Fruit fly (Drosophila melanogaster) whole organism, embryonic: Measurements from ENCODE around the gene mRpL17.
A peak's percentile ranks its signal among the peaks of the same experiment; 100 is the strongest.

Experiments used
- Aef1 ChIP-seq: fragments of 200-800 bp; sonication (Bioruptor generic); IDR thresholded peaks from 3 replicates; pipeline ENCODE4 v1.3.6; 2022; ENCODE audit warnings: missing biosample characterization, missing genetic modification characterization
- Antp ChIP-seq: fragments of 200-800 bp; sonication (Bioruptor generic); optimal IDR thresholded peaks from 3 replicates; lab custom pipeline; 2016; ENCODE audit warnings: missing biosample characterization, missing genetic modification characterization
- CG14965 ChIP-seq: fragments of 200-800 bp; sonication (Bioruptor generic); optimal IDR thresholded peaks from 2 replicates; lab custom pipeline; 2016; ENCODE audit warnings: missing biosample characterization, missing genetic modification characterization, borderline replicate concordance
- CG1529 ChIP-seq: fragments of 200-800 bp; sonication (Bioruptor generic); optimal IDR thresholded peaks from 3 replicates; lab custom pipeline; 2018; ENCODE audit warnings: missing biosample characterization, missing genetic modification characterization
- CG1603 ChIP-seq: fragments of 200-800 bp; sonication (Bioruptor generic); optimal IDR thresholded peaks from 2 replicates; lab custom pipeline; 2019; ENCODE audit warnings: missing biosample characterization, mild to moderate bottlenecking, missing genetic modification characterization, moderate library complexity
- CG16863 ChIP-seq: fragments of 200-800 bp; sonication (Bioruptor generic); optimal IDR thresholded peaks from 3 replicates; lab custom pipeline; 2016; ENCODE audit warnings: missing biosample characterization, missing genetic modification characterization
- CG17612 ChIP-seq: fragments of 200-800 bp; sonication (Bioruptor generic); IDR thresholded peaks from 2 replicates; pipeline ENCODE4 v1.3.6; 2022; ENCODE audit warnings: missing biosample characterization, missing genetic modification characterization
- CG2889 ChIP-seq: fragments of 200-800 bp; sonication (Bioruptor generic); IDR thresholded peaks from 3 replicates; pipeline ENCODE4 v1.3.6; 2022; ENCODE audit warnings: missing biosample characterization, missing genetic modification characterization
- CG30403 ChIP-seq: fragments of 200-800 bp; sonication (Bioruptor generic); optimal IDR thresholded peaks from 3 replicates; lab custom pipeline; 2016; ENCODE audit warnings: missing biosample characterization, missing genetic modification characterization
- CG31365 ChIP-seq: fragments of 200-800 bp; sonication (Bioruptor generic); optimal IDR thresholded peaks from 2 replicates; lab custom pipeline; 2018; ENCODE audit warnings: missing biosample characterization, mild to moderate bottlenecking, missing genetic modification characterization
- CG31388 ChIP-seq: fragments of 200-800 bp; sonication (Bioruptor generic); optimal IDR thresholded peaks from 2 replicates; lab custom pipeline; 2016; ENCODE audit warnings: missing biosample characterization, missing genetic modification characterization
- CG3163 ChIP-seq: fragments of 200-800 bp; sonication (Bioruptor generic); optimal IDR thresholded peaks from 3 replicates; lab custom pipeline; 2016; ENCODE audit warnings: missing biosample characterization, missing genetic modification characterization
- CG3281 ChIP-seq: fragments of 200-800 bp; sonication (Bioruptor generic); optimal IDR thresholded peaks from 3 replicates; lab custom pipeline; 2017; ENCODE audit warnings: missing biosample characterization, mild to moderate bottlenecking, missing genetic modification characterization
- CG34422 ChIP-seq: fragments of 200-800 bp; sonication (Bioruptor generic); IDR thresholded peaks from 3 replicates; pipeline ENCODE4 v1.3.6; 2022; ENCODE audit warnings: missing biosample characterization, missing genetic modification characterization
- CG3838 ChIP-seq: fragments of 200-800 bp; sonication (Bioruptor generic); optimal IDR thresholded peaks from 3 replicates; lab custom pipeline; 2016; ENCODE audit warnings: missing biosample characterization, missing genetic modification characterization
- CG4404 ChIP-seq: fragments of 200-800 bp; sonication (Bioruptor generic); IDR thresholded peaks from 2 replicates; pipeline ENCODE4 v1.3.6; 2022; ENCODE audit warnings: missing biosample characterization, missing genetic modification characterization
- CG6254 ChIP-seq: fragments of 200-800 bp; sonication (Bioruptor generic); optimal IDR thresholded peaks from 3 replicates; lab custom pipeline; 2017; ENCODE audit warnings: mild to moderate bottlenecking, missing biosample characterization, missing genetic modification reagents, missing genetic modification characterization
- CG8924 ChIP-seq: fragments of 200-800 bp; optimal IDR thresholded peaks from 3 replicates; lab custom pipeline; 2019; ENCODE audit warnings: missing biosample characterization, mild to moderate bottlenecking, missing genetic modification characterization, moderate library complexity
- CrebB ChIP-seq: fragments of 200-800 bp; sonication (Bioruptor generic); optimal IDR thresholded peaks from 3 replicates; lab custom pipeline; 2018; ENCODE audit warnings: missing biosample characterization, mild to moderate bottlenecking, missing genetic modification characterization
- D19B ChIP-seq: fragments of 200-800 bp; sonication (Bioruptor generic); optimal IDR thresholded peaks from 2 replicates; lab custom pipeline; 2017; ENCODE audit warnings: missing biosample characterization, mild to moderate bottlenecking, missing genetic modification characterization
- Doc3 ChIP-seq: fragments of 200-800 bp; sonication (Bioruptor generic); IDR thresholded peaks from 3 replicates; pipeline ENCODE4 v1.3.6; 2022; ENCODE audit warnings: missing biosample characterization, missing genetic modification characterization; ENCODE audit not compliant: partially characterized antibody
- Elba2 ChIP-seq: fragments of 200-800 bp; sonication (Bioruptor generic); optimal IDR thresholded peaks from 3 replicates; lab custom pipeline; 2016; ENCODE audit warnings: missing biosample characterization, missing genetic modification characterization
- Ets65A ChIP-seq: fragments of 200-800 bp; sonication (Bioruptor generic); peaks from one replicate; lab custom pipeline; 2016; ENCODE audit warnings: missing biosample characterization, missing genetic modification characterization
- Neu2 ChIP-seq: fragments of 200-800 bp; sonication (Bioruptor generic); optimal IDR thresholded peaks from 3 replicates; lab custom pipeline; 2016; ENCODE audit warnings: missing biosample characterization, missing genetic modification characterization, borderline replicate concordance
- Nf-YB ChIP-seq: fragments of 200-800 bp; sonication (Bioruptor generic); optimal IDR thresholded peaks from 3 replicates; lab custom pipeline; 2019; ENCODE audit warnings: missing biosample characterization, mild to moderate bottlenecking, missing genetic modification characterization, moderate library complexity
- Ptx1 ChIP-seq: fragments of 200-800 bp; sonication (Bioruptor generic); IDR thresholded peaks from 2 replicates; pipeline ENCODE4 v1.3.6; 2022; ENCODE audit warnings: missing biosample characterization, missing genetic modification characterization
- Sin3A ChIP-seq: fragments of >200 bp; optimal IDR thresholded peaks from 2 replicates; lab custom pipeline; 2018
- Six4 ChIP-seq: fragments of 200-800 bp; sonication (Bioruptor generic); optimal IDR thresholded peaks from 2 replicates; lab custom pipeline; 2016; ENCODE audit warnings: missing biosample characterization, missing genetic modification characterization
- Sox100B ChIP-seq: fragments of 200-800 bp; sonication (Bioruptor generic); optimal IDR thresholded peaks from 3 replicates; lab custom pipeline; 2018; ENCODE audit warnings: missing biosample characterization, mild to moderate bottlenecking, missing genetic modification characterization
- Taf1 ChIP-seq: fragments of 200-800 bp; sonication (Bioruptor generic); IDR thresholded peaks from 2 replicates; pipeline ENCODE4 v1.3.6; 2022; ENCODE audit warnings: missing biosample characterization, missing genetic modification characterization
- Xrp1 ChIP-seq: fragments of 200-800 bp; sonication (Bioruptor generic); IDR thresholded peaks from 2 replicates; pipeline ENCODE4 v1.3.6; 2022; ENCODE audit warnings: missing biosample characterization, missing genetic modification characterization
- YL-1 ChIP-seq: fragments of 200-800 bp; sonication (Bioruptor generic); optimal IDR thresholded peaks from 3 replicates; lab custom pipeline; 2017; ENCODE audit warnings: missing biosample characterization, mild to moderate bottlenecking, missing genetic modification characterization
- ato ChIP-seq: fragments of 200-800 bp; sonication (Bioruptor generic); IDR thresholded peaks from 2 replicates; pipeline ENCODE4 v1.3.6; 2022; ENCODE audit warnings: missing biosample characterization, missing genetic modification characterization; ENCODE audit not compliant: partially characterized antibody
- br ChIP-seq: fragments of >200 bp; optimal IDR thresholded peaks from 2 replicates; lab custom pipeline; 2017
- btn ChIP-seq: fragments of 200-800 bp; sonication (Bioruptor generic); optimal IDR thresholded peaks from 2 replicates; lab custom pipeline; 2016; ENCODE audit warnings: missing biosample characterization, missing genetic modification characterization
- corto ChIP-seq: fragments of 200-800 bp; sonication (Bioruptor generic); optimal IDR thresholded peaks from 2 replicates; lab custom pipeline; 2016; ENCODE audit warnings: missing biosample characterization, mild to moderate bottlenecking, missing genetic modification characterization, moderate library complexity
- croc ChIP-seq: fragments of 200-800 bp; sonication (Bioruptor generic); conservative IDR thresholded peaks from 3 replicates; pipeline ENCODE4 v1.3.6; 2022; ENCODE audit warnings: missing biosample characterization, missing genetic modification characterization
- dimm ChIP-seq: fragments of 200-800 bp; sonication (Bioruptor generic); IDR thresholded peaks from 2 replicates; pipeline ENCODE4 v1.3.6; 2022; ENCODE audit warnings: missing biosample characterization, missing genetic modification characterization
- ewg ChIP-seq: fragments of 200-800 bp; sonication (Bioruptor generic); optimal IDR thresholded peaks from 3 replicates; lab custom pipeline; 2017; ENCODE audit warnings: mild to moderate bottlenecking, missing biosample characterization, missing genetic modification reagents, missing genetic modification characterization
- fd102C ChIP-seq: fragments of 200-800 bp; sonication (Bioruptor generic); optimal IDR thresholded peaks from 2 replicates; lab custom pipeline; 2018; ENCODE audit warnings: missing biosample characterization, mild to moderate bottlenecking, missing genetic modification characterization, moderate library complexity
- ftz-f1 ChIP-seq: fragments of 200-800 bp; sonication (Bioruptor generic); optimal IDR thresholded peaks from 2 replicates; lab custom pipeline; 2016; ENCODE audit warnings: missing biosample characterization, missing genetic modification characterization
- ham ChIP-seq: fragments of 200-800 bp; sonication (Bioruptor generic); IDR thresholded peaks from 2 replicates; pipeline ENCODE4 v1.3.6; 2022; ENCODE audit warnings: missing biosample characterization, missing genetic modification characterization
- hkb ChIP-seq, 2 experiments: fragments of 200-800 bp in 1 of 2; fragments of >200 bp in 1 of 2; sonication (Bioruptor generic) in 1 of 2; IDR thresholded peaks in 1 of 2; optimal IDR thresholded peaks in 1 of 2; 2 replicates each; pipeline versions ENCODE4 v1.3.6 to Lab custom; 2017 to 2022; ENCODE audit warnings: missing biosample characterization in 1 of 2, missing genetic modification characterization in 1 of 2
- kay ChIP-seq: fragments of 200-800 bp; sonication (Bioruptor generic); optimal IDR thresholded peaks from 2 replicates; lab custom pipeline; 2016; ENCODE audit warnings: missing biosample characterization, missing genetic modification characterization
- klu ChIP-seq: fragments of 200-800 bp; sonication (Bioruptor generic); IDR thresholded peaks from 2 replicates; pipeline ENCODE4 v1.3.6; 2022; ENCODE audit warnings: missing biosample characterization, missing genetic modification characterization
- mirr ChIP-seq: fragments of 200-800 bp; sonication (Bioruptor generic); optimal IDR thresholded peaks from 3 replicates; lab custom pipeline; 2018; ENCODE audit warnings: missing biosample characterization, mild to moderate bottlenecking, missing genetic modification characterization
- stc ChIP-seq: fragments of 200-800 bp; sonication (Bioruptor generic); IDR thresholded peaks from 2 replicates; pipeline ENCODE4 v1.3.6; 2022; ENCODE audit warnings: missing biosample characterization, missing genetic modification characterization
- trem ChIP-seq: fragments of 200-800 bp; optimal IDR thresholded peaks from 3 replicates; lab custom pipeline; 2019; ENCODE audit warnings: missing biosample characterization, mild to moderate bottlenecking, missing genetic modification characterization, moderate library complexity
- zen ChIP-seq: fragments of 200-800 bp; sonication (Bioruptor generic); optimal IDR thresholded peaks from 3 replicates; lab custom pipeline; 2018; ENCODE audit warnings: missing biosample characterization, mild to moderate bottlenecking, missing genetic modification characterization, moderate library complexity

The mRpL17 gene

dm6 chr3L:223019-223902, 41.3 kb upstream of the mRpL17 start, which contains the start of the genes pyx and CG33229 (continued):
- TF ChIP-seq CG8924 (tag; lab: Kevin White, UChicago): peak; percentile 85
- TF ChIP-seq CG4404 (GFP tag; lab: Robert Waterston, UW): peak; percentile 80
- peak; percentile 60; the same call in 2 of the 3 replicates for TF ChIP-seq CG2889
- TF ChIP-seq Aef1: peak; percentile 75; the same call in 2 of the 3 replicates
- peak; percentile 47 for TF ChIP-seq CG1529 (GFP tag; lab: Kevin White, UChicago)
- TF ChIP-seq CrebB: peak; percentile 14
- peak; percentile 67 for TF ChIP-seq CG1603
- peak; percentile 38; the same call in 1 of the 2 replicates for TF ChIP-seq dimm (GFP tag; lab: Robert Waterston, UW)
- peak; percentile 18; the same call in 1 of the 2 replicates for TF ChIP-seq ham (GFP tag; lab: Robert Waterston, UW)
- TF ChIP-seq ato (GFP tag; lab: Robert Waterston, UW): no peak
- no peak for TF ChIP-seq CG14965 (GFP tag; lab: Kevin White, UChicago)
- TF ChIP-seq trem (tag; lab: Kevin White, UChicago): peak; percentile 33
- TF ChIP-seq Ets65A (GFP tag; lab: Kevin White, UChicago): peak; percentile 99
- TF ChIP-seq Neu2 (GFP tag; lab: Kevin White, UChicago): peak; percentile 5
- peak; percentile 87 for TF ChIP-seq Ptx1 (GFP tag; lab: Robert Waterston, UW)
- TF ChIP-seq Doc3: no peak
- no peak for TF ChIP-seq Elba2 (GFP tag; lab: Kevin White, UChicago)
- TF ChIP-seq ftz-f1 (GFP tag; lab: Kevin White, UChicago): peak; percentile 27
- peak; percentile 33 for TF ChIP-seq CG6254 (GFP tag; lab: Kevin White, UChicago)
- TF ChIP-seq klu (GFP tag; lab: Robert Waterston, UW): peak; percentile 71; the same call in 1 of the 2 replicates
- peak; percentile 70 for TF ChIP-seq CG16863 (GFP tag; lab: Kevin White, UChicago)
- peak; percentile 50 for TF ChIP-seq CG17612 (GFP tag; lab: Robert Waterston, UW)
- peak; percentile 64 for TF ChIP-seq mirr (GFP tag; lab: Kevin White, UChicago)
- peak; percentile 78 for TF ChIP-seq D19B (GFP tag; lab: Kevin White, UChicago)
- no peak for TF ChIP-seq Sin3A
- peak; percentile 56; the same call in 1 of the 3 replicates for TF ChIP-seq croc
- peak; percentile 78 for TF ChIP-seq Six4 (GFP tag; lab: Kevin White, UChicago)
- peak; percentile 61 for TF ChIP-seq Nf-YB
- TF ChIP-seq YL-1 (GFP tag; lab: Kevin White, UChicago): no peak
- TF ChIP-seq btn (GFP tag; lab: Kevin White, UChicago): peak; percentile 35
- TF ChIP-seq ewg (GFP tag; lab: Kevin White, UChicago): peak; percentile 66
- peak; percentile 80 for TF ChIP-seq Antp (GFP tag; lab: Kevin White, UChicago)
- peak; percentile 81 for TF ChIP-seq CG3281 (GFP tag; lab: Kevin White, UChicago)
- TF ChIP-seq Taf1: no peak; the same call in 1 of the 2 replicates
- TF ChIP-seq stc (GFP tag; lab: Robert Waterston, UW): peak; percentile 72
- TF ChIP-seq zen (tag; lab: Kevin White, UChicago): peak; percentile 77
- peak; percentile 68 for TF ChIP-seq kay (GFP tag; lab: Kevin White, UChicago)
- TF ChIP-seq hkb (optimal IDR thresholded peaks at IDR 0.05; lab: Kevin White, UChicago): peak; percentile 83
- TF ChIP-seq hkb (GFP tag; IDR thresholded peaks at IDR 0.05; lab: Robert Waterston, UW): peak; percentile 68
- TF ChIP-seq corto (GFP tag; lab: Kevin White, UChicago): no peak
- TF ChIP-seq CG31388 (GFP tag; lab: Kevin White, UChicago): peak; percentile 63
- TF ChIP-seq br (lab: Kevin White, UChicago): no peak
- TF ChIP-seq Xrp1 (GFP tag; lab: Robert Waterston, UW): peak; percentile 59
- TF ChIP-seq Sox100B (GFP tag; lab: Kevin White, UChicago): peak; percentile 81
- peak; percentile 88 for TF ChIP-seq CG34422 (GFP tag; lab: Robert Waterston, UW)
- TF ChIP-seq CG30403: peak; percentile 95
- TF ChIP-seq CG3163 (GFP tag; lab: Kevin White, UChicago): peak; percentile 16
- peak; percentile 56 for TF ChIP-seq CG3838 (GFP tag; lab: Kevin White, UChicago)
- no peak for TF ChIP-seq fd102C (GFP tag; lab: Kevin White, UChicago)
- peak; percentile 17 for TF ChIP-seq CG31365
